Fruit fly (Drosophila melanogaster) whole organism, pupa: ENCODE results near the gene CG31406.

Experiments used
- CG10348 ChIP-seq: fragments of 200-800 bp; sonication (Bioruptor generic); IDR thresholded peaks from 2 replicates; pipeline ENCODE4 v1.3.6; 2022; ENCODE audit warnings: missing biosample characterization, missing genetic modification characterization
- CG12605 ChIP-seq: fragments of 200-800 bp; sonication (Bioruptor generic); IDR thresholded peaks from 2 replicates; pipeline ENCODE4 v1.3.6; 2022; ENCODE audit warnings: missing biosample characterization, missing genetic modification characterization
- CG13204 ChIP-seq: fragments of 200-800 bp; sonication (Bioruptor generic); optimal IDR thresholded peaks from 2 replicates; lab custom pipeline; 2018; ENCODE audit warnings: missing biosample characterization, mild to moderate bottlenecking, missing genetic modification characterization, moderate library complexity
- CG14655 ChIP-seq: fragments of 200-800 bp; sonication (Bioruptor generic); optimal IDR thresholded peaks from 3 replicates; lab custom pipeline; 2017; ENCODE audit warnings: mild to moderate bottlenecking, missing biosample characterization, missing genetic modification reagents, missing genetic modification characterization
- CG15710 ChIP-seq: fragments of 200-800 bp; sonication (Bioruptor generic); optimal IDR thresholded peaks from 2 replicates; lab custom pipeline; 2018; ENCODE audit warnings: missing biosample characterization, mild to moderate bottlenecking, missing genetic modification characterization, moderate library complexity
- CG17806 ChIP-seq: fragments of 200-800 bp; sonication (Bioruptor generic); optimal IDR thresholded peaks from 2 replicates; lab custom pipeline; 2018; ENCODE audit warnings: missing biosample characterization, mild to moderate bottlenecking, missing genetic modification characterization, moderate library complexity
- CG32121 ChIP-seq: fragments of 200-800 bp; sonication (Bioruptor generic); IDR thresholded peaks from 2 replicates; pipeline ENCODE4 v1.3.6; 2022; ENCODE audit warnings: missing biosample characterization, missing genetic modification characterization
- CG34367 ChIP-seq: fragments of 200-800 bp; sonication (Bioruptor generic); optimal IDR thresholded peaks from 2 replicates; lab custom pipeline; 2018; ENCODE audit warnings: missing biosample characterization, mild to moderate bottlenecking, missing genetic modification characterization
- CG4496 ChIP-seq: fragments of 200-800 bp; sonication (Bioruptor generic); IDR thresholded peaks from 3 replicates; pipeline ENCODE4 v1.3.6; 2022; ENCODE audit warnings: missing biosample characterization, missing genetic modification characterization
- CG8159 ChIP-seq: fragments of 200-800 bp; sonication (Bioruptor generic); optimal IDR thresholded peaks from 3 replicates; lab custom pipeline; 2018; ENCODE audit warnings: missing biosample characterization, mild to moderate bottlenecking, missing genetic modification characterization, moderate library complexity
- CG8301 ChIP-seq: fragments of 200-800 bp; sonication (Bioruptor generic); optimal IDR thresholded peaks from 2 replicates; lab custom pipeline; 2018; ENCODE audit warnings: missing biosample characterization, mild to moderate bottlenecking, missing genetic modification characterization
- CG9948 ChIP-seq: fragments of 200-800 bp; sonication (Bioruptor generic); optimal IDR thresholded peaks from 2 replicates; lab custom pipeline; 2018; ENCODE audit warnings: missing biosample characterization, mild to moderate bottlenecking, missing genetic modification characterization, moderate library complexity
- D1 ChIP-seq: fragments of 200-800 bp; sonication (Bioruptor generic); optimal IDR thresholded peaks from 2 replicates; lab custom pipeline; 2018; ENCODE audit warnings: missing biosample characterization, mild to moderate bottlenecking, missing genetic modification characterization, moderate library complexity
- EcR ChIP-seq: fragments of 200-800 bp; sonication (Bioruptor generic); optimal IDR thresholded peaks from 3 replicates; lab custom pipeline; 2019; ENCODE audit warnings: missing biosample characterization, missing genetic modification characterization, mild to moderate bottlenecking, moderate library complexity, missing genetic modification reagents
- Ets98B ChIP-seq: fragments of 200-800 bp; sonication (Bioruptor generic); IDR thresholded peaks from 2 replicates; pipeline ENCODE4 v1.3.6; 2022; ENCODE audit warnings: missing biosample characterization, missing genetic modification characterization
- Pif1A ChIP-seq: fragments of 200-800 bp; sonication (Bioruptor generic); optimal IDR thresholded peaks from 3 replicates; lab custom pipeline; 2016; ENCODE audit warnings: missing biosample characterization, missing genetic modification characterization
- Pif1B ChIP-seq: fragments of 200-800 bp; sonication (Bioruptor generic); optimal IDR thresholded peaks from 3 replicates; lab custom pipeline; 2016; ENCODE audit warnings: missing biosample characterization, missing genetic modification characterization
- Snoo ChIP-seq: fragments of 200-800 bp; sonication (Bioruptor generic); optimal IDR thresholded peaks from 3 replicates; lab custom pipeline; 2017; ENCODE audit warnings: missing biosample characterization, mild to moderate bottlenecking, missing genetic modification characterization, inconsistent platforms
- fd96Ca ChIP-seq: fragments of 200-800 bp; sonication (Bioruptor generic); IDR thresholded peaks from 3 replicates; pipeline ENCODE4 v1.3.6; 2022; ENCODE audit warnings: missing biosample characterization, missing genetic modification characterization
- gl ChIP-seq: fragments of 200-800 bp; sonication (Bioruptor generic); optimal IDR thresholded peaks from 2 replicates; lab custom pipeline; 2018; ENCODE audit warnings: missing biosample characterization, mild to moderate bottlenecking, missing genetic modification characterization
- rn ChIP-seq: fragments of 200-800 bp; sonication (Bioruptor generic); IDR thresholded peaks from 2 replicates; pipeline ENCODE4 v1.3.6; 2022; ENCODE audit warnings: missing biosample characterization, missing genetic modification characterization

The CG31406 gene

DNA sequence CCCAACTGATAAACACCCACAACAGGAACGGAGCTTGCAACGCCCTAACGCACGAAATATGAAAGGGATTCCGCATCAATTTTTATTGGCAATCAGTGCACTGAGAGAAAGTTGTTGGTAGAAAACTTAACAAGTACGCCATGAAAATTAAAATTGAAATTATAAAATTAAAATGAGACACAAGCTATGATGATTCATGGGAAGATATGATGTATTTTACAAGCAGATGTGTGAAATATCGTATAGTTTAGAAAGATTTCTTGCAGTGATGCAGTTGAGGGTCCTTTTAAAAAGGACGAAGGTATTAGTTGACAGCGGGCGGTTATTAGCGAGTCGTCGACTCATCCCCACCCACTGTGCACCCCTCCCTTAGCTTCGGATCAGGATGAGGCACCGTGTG is 21.9 kb downstream of the CG31406 start:
- TF ChIP-seq CG17806 (tag; lab: Kevin White, UChicago), result no peak
- TF ChIP-seq CG34367 (tag; lab: Kevin White, UChicago), result no peak
- no peak for TF ChIP-seq CG9948 (tag; lab: Kevin White, UChicago)
- no peak for TF ChIP-seq CG10348 (GFP tag; lab: Robert Waterston, UW)
- no peak for TF ChIP-seq CG12605 (GFP tag; lab: Robert Waterston, UW)
- no peak for TF ChIP-seq Pif1A (GFP tag; lab: Kevin White, UChicago)
- TF ChIP-seq D1 (tag; lab: Kevin White, UChicago), result no peak
- TF ChIP-seq Ets98B (GFP tag; lab: Robert Waterston, UW), result no peak
- no peak for TF ChIP-seq gl (tag; lab: Kevin White, UChicago)
- no peak for TF ChIP-seq CG32121 (GFP tag; lab: Robert Waterston, UW)
- no peak for TF ChIP-seq CG4496
- TF ChIP-seq EcR (GFP tag; lab: Kevin White, UChicago), result no peak
- TF ChIP-seq fd96Ca (GFP tag; lab: Robert Waterston, UW), result no peak
- TF ChIP-seq Snoo, result no peak
- TF ChIP-seq Pif1B (GFP tag; lab: Kevin White, UChicago), result no peak
- TF ChIP-seq rn (GFP tag; lab: Robert Waterston, UW), result no peak
- TF ChIP-seq, all 21 proteins: peak for 0

DNA sequence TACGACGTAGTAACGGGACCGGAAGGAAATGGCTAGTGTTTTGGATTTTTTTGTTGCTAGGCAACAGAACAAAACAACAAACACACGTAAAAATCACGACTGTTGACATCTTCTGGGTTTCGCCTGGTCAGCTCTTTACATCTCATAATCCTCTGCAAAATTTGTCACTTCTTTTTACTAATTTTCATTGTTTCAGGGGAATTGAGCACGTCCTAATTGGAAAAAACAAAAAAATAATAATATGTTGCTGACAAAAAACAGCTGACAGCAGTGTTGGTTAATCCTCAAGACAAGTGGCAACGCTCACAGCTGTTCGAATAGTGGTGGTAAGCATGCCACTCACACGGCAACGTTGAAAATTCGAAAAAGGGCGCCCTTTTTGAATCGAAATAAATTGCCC is 29.3 kb downstream of the CG31406 start, which contains the start of gene Rfx:
TSS of gene Rfx (minus strand) at position 220 of the 400 bp plus-strand sequence.
- TF ChIP-seq CG15710 (tag; lab: Kevin White, UChicago) (peak; percentile 37), CG8301 (tag; lab: Kevin White, UChicago) (peak; percentile 35), rn (GFP tag; lab: Robert Waterston, UW) (no peak), CG8159 (tag; lab: Kevin White, UChicago) (peak; percentile 42), CG13204 (GFP tag; lab: Kevin White, UChicago) (no peak), D1 (tag; lab: Kevin White, UChicago) (peak; percentile 47), gl (tag; lab: Kevin White, UChicago) (peak; percentile 47), Pif1B (GFP tag; lab: Kevin White, UChicago) (peak; percentile 28)
- TF ChIP-seq, all 21 proteins: peak for 6

DNA sequence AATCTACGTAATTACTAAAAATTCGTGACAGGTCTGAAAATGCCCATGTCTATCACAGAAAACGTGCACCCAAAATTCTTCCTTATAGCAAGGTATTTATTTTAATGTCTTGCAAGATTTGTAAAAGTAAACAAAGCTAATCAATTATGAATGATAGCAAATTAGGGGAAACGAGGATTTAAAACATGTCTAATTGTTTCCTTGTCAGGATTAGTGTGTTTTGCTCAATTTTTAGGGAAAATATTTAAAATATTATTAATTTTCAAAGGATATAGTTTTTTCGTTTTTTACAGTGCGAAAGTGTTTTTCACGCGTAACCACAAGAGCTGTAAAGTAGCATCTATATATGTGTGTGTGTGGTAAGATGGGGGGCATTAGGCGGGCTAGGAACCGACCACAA is 30.4 kb downstream of the CG31406 start:
- TF ChIP-seq CG14655 (GFP tag; lab: Kevin White, UChicago) (peak; percentile 24), Pif1B (GFP tag; lab: Kevin White, UChicago) (no peak)
- TF ChIP-seq, all 21 proteins: peak for 1

DNA sequence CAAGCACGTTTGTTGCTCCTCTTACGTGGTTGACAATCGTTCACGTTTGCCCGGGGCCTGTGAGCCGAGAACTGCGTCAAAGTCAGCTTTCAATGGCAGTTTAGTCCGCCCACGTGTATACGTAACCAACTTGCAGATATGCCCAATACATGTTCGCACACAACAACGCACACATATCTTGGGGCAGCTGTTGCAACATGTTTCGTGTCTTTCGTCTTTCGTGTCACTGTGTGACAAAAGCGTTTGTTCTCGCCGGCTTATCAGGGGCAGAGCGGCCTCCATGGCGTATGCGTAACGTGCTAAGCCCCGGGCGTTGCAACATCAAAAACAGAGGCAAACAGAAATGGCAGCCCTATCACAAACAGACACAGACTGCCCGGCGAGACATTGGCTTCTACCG is 30.8 kb downstream of the CG31406 start:
- no peak for TF ChIP-seq Pif1A (GFP tag; lab: Kevin White, UChicago)
- TF ChIP-seq Pif1B (GFP tag; lab: Kevin White, UChicago), result no peak
- no peak for TF ChIP-seq fd96Ca (GFP tag; lab: Robert Waterston, UW)
- no peak for TF ChIP-seq CG10348 (GFP tag; lab: Robert Waterston, UW)
- no peak for TF ChIP-seq Ets98B (GFP tag; lab: Robert Waterston, UW)
- no peak for TF ChIP-seq CG32121 (GFP tag; lab: Robert Waterston, UW)
- TF ChIP-seq CG14655 (GFP tag; lab: Kevin White, UChicago), result no peak
- TF ChIP-seq CG15710 (tag; lab: Kevin White, UChicago), result no peak
- TF ChIP-seq gl (tag; lab: Kevin White, UChicago), result no peak
- TF ChIP-seq CG9948 (tag; lab: Kevin White, UChicago), result no peak
- no peak for TF ChIP-seq CG8301 (tag; lab: Kevin White, UChicago)
- no peak for TF ChIP-seq CG12605 (GFP tag; lab: Robert Waterston, UW)
- no peak for TF ChIP-seq CG8159 (tag; lab: Kevin White, UChicago)
- TF ChIP-seq CG17806 (tag; lab: Kevin White, UChicago), result no peak
- no peak for TF ChIP-seq D1 (tag; lab: Kevin White, UChicago)
- no peak for TF ChIP-seq Snoo
- TF ChIP-seq rn (GFP tag; lab: Robert Waterston, UW), result no peak
- no peak for TF ChIP-seq CG34367 (tag; lab: Kevin White, UChicago)
- no peak for TF ChIP-seq CG13204 (GFP tag; lab: Kevin White, UChicago)

DNA sequence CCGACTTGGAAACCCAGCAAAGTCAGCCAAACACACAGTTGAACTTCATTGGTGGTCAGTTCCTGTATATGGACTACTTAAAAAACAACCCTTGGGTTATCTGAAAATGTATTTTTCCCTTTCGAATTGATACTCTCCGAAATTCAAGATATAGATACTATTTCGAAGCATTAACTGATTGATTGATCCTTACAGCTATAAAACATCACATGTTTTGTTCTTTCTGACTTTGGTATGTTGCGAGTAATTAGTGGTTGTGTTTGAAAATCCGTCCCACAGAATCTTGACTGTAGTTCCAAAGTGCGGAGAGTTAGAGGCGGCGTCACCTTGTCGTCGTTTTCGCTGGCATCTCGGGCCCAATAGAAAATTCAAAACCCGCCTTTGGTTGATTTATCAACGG is 31.5 kb downstream of the CG31406 start:
- TF ChIP-seq CG9948 (tag; lab: Kevin White, UChicago) (no peak), CG8301 (tag; lab: Kevin White, UChicago) (peak; percentile 43), CG32121 (GFP tag; lab: Robert Waterston, UW) (no peak), CG12605 (GFP tag; lab: Robert Waterston, UW) (no peak), CG13204 (GFP tag; lab: Kevin White, UChicago) (no peak), CG14655 (GFP tag; lab: Kevin White, UChicago) (peak; percentile 30)
- TF ChIP-seq, all 21 proteins: peak for 2

DNA sequence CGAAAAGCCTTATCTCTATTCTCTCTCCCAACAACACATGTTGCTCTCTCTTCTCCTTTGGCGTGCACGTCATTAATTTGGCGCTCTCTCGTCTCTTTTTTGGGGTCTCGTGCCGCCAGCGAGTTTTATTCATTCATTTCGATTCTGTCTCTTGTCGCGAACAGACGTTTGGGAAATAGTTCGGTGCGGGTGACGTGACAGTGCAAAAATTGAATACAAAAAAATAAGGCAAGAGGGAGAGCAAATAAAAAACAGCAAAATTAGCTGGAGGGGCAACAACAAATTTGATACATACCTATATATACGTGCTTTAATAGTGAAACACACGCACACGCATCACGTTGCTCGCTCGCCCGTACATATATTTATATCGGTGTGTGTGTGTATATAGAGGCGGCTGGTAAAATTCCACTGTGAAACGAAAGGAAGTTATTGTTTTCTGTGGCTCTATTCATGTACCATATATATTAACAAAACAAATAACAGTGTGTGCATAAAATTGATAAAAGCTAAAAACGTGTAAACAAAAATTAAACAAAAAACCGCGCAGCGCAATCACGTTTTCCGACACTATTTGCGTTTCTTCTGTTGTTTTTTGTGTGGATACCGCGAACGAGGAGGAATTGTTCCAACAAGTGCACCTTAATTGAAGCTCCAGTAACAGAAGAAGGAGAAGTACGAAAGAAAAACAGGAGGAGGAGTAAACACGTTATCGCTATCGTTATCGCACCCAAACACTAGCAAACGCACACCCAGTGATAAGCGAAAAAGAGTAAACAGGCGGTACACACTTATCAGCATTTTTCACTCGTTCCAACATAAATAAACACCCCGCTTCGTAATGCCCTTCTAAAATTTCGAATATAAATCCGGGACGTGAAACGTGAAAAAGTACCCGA is 39.8 kb downstream of the CG31406 start, which contains the start of gene cwo:
TSS of gene cwo (plus strand) at position 131 of the 899 bp plus-strand sequence.
- no peak for TF ChIP-seq CG32121 (GFP tag; lab: Robert Waterston, UW)
- no peak for TF ChIP-seq EcR (GFP tag; lab: Kevin White, UChicago)
- no peak for TF ChIP-seq Pif1A (GFP tag; lab: Kevin White, UChicago)
- TF ChIP-seq Pif1B (GFP tag; lab: Kevin White, UChicago), result no peak
- TF ChIP-seq Ets98B (GFP tag; lab: Robert Waterston, UW), result no peak
- TF ChIP-seq CG14655 (GFP tag; lab: Kevin White, UChicago), result no peak
- no peak for TF ChIP-seq CG8159 (tag; lab: Kevin White, UChicago)
- no peak for TF ChIP-seq CG17806 (tag; lab: Kevin White, UChicago)
- no peak for TF ChIP-seq CG10348 (GFP tag; lab: Robert Waterston, UW)
- TF ChIP-seq CG15710 (tag; lab: Kevin White, UChicago), result no peak
- no peak for TF ChIP-seq CG4496
- no peak for TF ChIP-seq D1 (tag; lab: Kevin White, UChicago)
- no peak for TF ChIP-seq Snoo
- TF ChIP-seq CG13204 (GFP tag; lab: Kevin White, UChicago), result no peak
- TF ChIP-seq gl (tag; lab: Kevin White, UChicago), result no peak
- no peak for TF ChIP-seq CG12605 (GFP tag; lab: Robert Waterston, UW)
- no peak for TF ChIP-seq CG9948 (tag; lab: Kevin White, UChicago)
- TF ChIP-seq rn (GFP tag; lab: Robert Waterston, UW), result no peak
- TF ChIP-seq, all 21 proteins: peak for 0
